Worm (Caenorhabditis elegans) whole organism, late embryonic: ENCODE results near the gene let-756.

Experiments used
- ama-1 ChIP-seq: fragments of 150-350 bp; optimal IDR thresholded peaks from 2 replicates; lab custom pipeline; 2014
- ceh-2 ChIP-seq: sonication (generic microtip); optimal IDR thresholded peaks from 2 replicates; lab custom pipeline; 2016; ENCODE audit warnings: missing genotype, missing genetic modification characterization, missing compliant biosample characterization
- fkh-10 ChIP-seq: fragments of 150-350 bp; optimal IDR thresholded peaks from 2 replicates; lab custom pipeline; 2014; ENCODE audit warnings: missing biosample characterization, missing genetic modification reagents, missing genetic modification characterization
- gmeb-2 ChIP-seq: sonication (generic microtip); optimal IDR thresholded peaks from 2 replicates; lab custom pipeline; 2016; ENCODE audit warnings: missing genetic modification characterization, inconsistent platforms, missing compliant biosample characterization
- lin-11 ChIP-seq: fragments of 200-800 bp; sonication (Bioruptor generic); optimal IDR thresholded peaks from 2 replicates; lab custom pipeline; 2018; ENCODE audit warnings: mild to moderate bottlenecking, missing genetic modification characterization, missing compliant biosample characterization
- mec-3 ChIP-seq: sonication (generic microtip); optimal IDR thresholded peaks from 2 replicates; lab custom pipeline; 2016; ENCODE audit warnings: borderline replicate concordance, missing genetic modification characterization, missing compliant biosample characterization
- syd-9 ChIP-seq: sonication (generic microtip); optimal IDR thresholded peaks from 2 replicates; lab custom pipeline; 2016; ENCODE audit warnings: mild to moderate bottlenecking, missing genetic modification characterization, moderate library complexity, missing compliant biosample characterization
- ttx-3 ChIP-seq: sonication (generic microtip); optimal IDR thresholded peaks from 2 replicates; lab custom pipeline; 2016; ENCODE audit warnings: missing genetic modification reagents, missing genetic modification characterization, missing compliant biosample characterization
- unc-55 ChIP-seq: sonication (generic microtip); optimal IDR thresholded peaks from 2 replicates; lab custom pipeline; 2017; ENCODE audit warnings: missing biosample characterization, missing genetic modification reagents, missing genetic modification characterization

DNA sequence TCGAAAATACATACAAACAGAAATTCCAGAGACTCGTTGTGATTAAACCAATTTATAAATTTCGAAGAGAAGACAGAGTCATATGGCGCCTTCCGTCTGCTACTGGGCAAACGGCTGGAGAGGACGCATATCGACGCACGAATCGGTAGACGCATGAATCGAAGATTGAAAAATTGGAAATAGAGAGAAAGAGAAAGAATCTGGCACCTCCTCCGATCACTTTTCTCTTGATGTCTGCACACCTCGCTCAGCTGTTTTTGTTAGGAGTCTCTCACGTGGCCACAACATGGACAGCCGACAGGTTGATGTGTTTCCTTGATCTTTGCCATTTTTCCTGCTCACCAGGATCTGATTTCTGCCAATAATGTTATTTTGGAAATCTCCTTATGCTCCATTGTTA lies 46.8 kb upstream of the let-756 start:
- no peak for TF ChIP-seq fkh-10
- no peak for TF ChIP-seq gmeb-2 (tag; lab: Kevin White, UChicago)
- TF ChIP-seq unc-55 (GFP tag; lab: Kevin White, UChicago): peak; percentile 25
- TF ChIP-seq ceh-2: no peak
- no peak for TF ChIP-seq lin-11 (tag; lab: Kevin White, UChicago)
- no peak for TF ChIP-seq ama-1 (lab: Kevin White, UChicago)
- TF ChIP-seq mec-3: no peak
- no peak for TF ChIP-seq ttx-3 (tag; lab: Kevin White, UChicago)
- TF ChIP-seq syd-9 (tag; lab: Kevin White, UChicago): no peak
